Fruit fly (Drosophila melanogaster) whole organism, embryonic: ENCODE data around the gene CG14866.

Experiments used
- ATbp ChIP-seq: fragments of 200-800 bp; sonication (Bioruptor generic); optimal IDR thresholded peaks from 2 replicates; lab custom pipeline; 2017; ENCODE audit warnings: missing biosample characterization, mild to moderate bottlenecking, missing genetic modification characterization, missing genetic modification reagents
- CG10431 ChIP-seq: fragments of 200-800 bp; sonication (Bioruptor generic); optimal IDR thresholded peaks from 3 replicates; lab custom pipeline; 2018; ENCODE audit warnings: missing biosample characterization, mild to moderate bottlenecking, missing genetic modification characterization
- CG11504 ChIP-seq: fragments of 200-800 bp; sonication (Bioruptor generic); optimal IDR thresholded peaks from 3 replicates; lab custom pipeline; 2019; ENCODE audit warnings: missing biosample characterization, mild to moderate bottlenecking, missing genetic modification characterization, moderate library complexity
- CG12071 ChIP-seq: fragments of 200-800 bp; sonication (Bioruptor generic); optimal IDR thresholded peaks from 3 replicates; lab custom pipeline; 2018; ENCODE audit warnings: missing biosample characterization, mild to moderate bottlenecking, missing genetic modification characterization
- CG13296 ChIP-seq: fragments of 200-800 bp; sonication (Bioruptor generic); optimal IDR thresholded peaks from 3 replicates; lab custom pipeline; 2018; ENCODE audit warnings: missing biosample characterization, mild to moderate bottlenecking, missing genetic modification characterization
- CG14441 ChIP-seq: fragments of 200-800 bp; sonication (Bioruptor generic); IDR thresholded peaks from 2 replicates; pipeline ENCODE4 v1.3.6; 2022; ENCODE audit warnings: missing biosample characterization, missing genetic modification characterization
- CG14860 ChIP-seq: fragments of 200-800 bp; sonication (Bioruptor generic); IDR thresholded peaks from 3 replicates; pipeline ENCODE4 v1.3.6; 2022; ENCODE audit warnings: missing biosample characterization, missing genetic modification characterization; ENCODE audit not compliant: partially characterized antibody
- CG15011 ChIP-seq: fragments of 200-800 bp; sonication (Bioruptor generic); optimal IDR thresholded peaks from 3 replicates; lab custom pipeline; 2018; ENCODE audit warnings: missing biosample characterization, mild to moderate bottlenecking, missing genetic modification characterization
- CG1647 ChIP-seq: fragments of 200-800 bp; sonication (Bioruptor generic); optimal IDR thresholded peaks from 3 replicates; lab custom pipeline; 2016; ENCODE audit warnings: missing biosample characterization, missing genetic modification characterization
- CG16779 ChIP-seq: fragments of 200-800 bp; sonication (Bioruptor generic); IDR thresholded peaks from 2 replicates; pipeline ENCODE4 v1.3.6; 2022; ENCODE audit warnings: missing biosample characterization, missing genetic modification characterization
- CG17802 ChIP-seq: fragments of 200-800 bp; sonication (Bioruptor generic); optimal IDR thresholded peaks from 2 replicates; lab custom pipeline; 2018; ENCODE audit warnings: missing biosample characterization, mild to moderate bottlenecking, missing genetic modification characterization, moderate library complexity
- CG18599 ChIP-seq: fragments of 200-800 bp; sonication (Bioruptor generic); optimal IDR thresholded peaks from 3 replicates; lab custom pipeline; 2017; ENCODE audit warnings: missing biosample characterization, missing genetic modification characterization, mild to moderate bottlenecking, moderate library complexity, missing genetic modification reagents
- CG2199 ChIP-seq: fragments of 200-800 bp; sonication (Bioruptor generic); IDR thresholded peaks from 3 replicates; pipeline ENCODE4 v1.3.6; 2022; ENCODE audit warnings: missing biosample characterization, missing genetic modification characterization
- CG4404 ChIP-seq: fragments of 200-800 bp; sonication (Bioruptor generic); IDR thresholded peaks from 2 replicates; pipeline ENCODE4 v1.3.6; 2022; ENCODE audit warnings: missing biosample characterization, missing genetic modification characterization
- CG6813 ChIP-seq: fragments of 200-800 bp; sonication (Bioruptor generic); optimal IDR thresholded peaks from 2 replicates; lab custom pipeline; 2017; ENCODE audit warnings: missing biosample characterization, missing genetic modification characterization, mild to moderate bottlenecking, moderate library complexity, missing genetic modification reagents
- CG8281 ChIP-seq: fragments of 200-800 bp; sonication (Bioruptor generic); optimal IDR thresholded peaks from 2 replicates; lab custom pipeline; 2018; ENCODE audit warnings: missing biosample characterization, mild to moderate bottlenecking, missing genetic modification characterization, moderate library complexity
- CG8388 ChIP-seq: fragments of 200-800 bp; sonication (Bioruptor generic); optimal IDR thresholded peaks from 2 replicates; lab custom pipeline; 2019; ENCODE audit warnings: missing biosample characterization, mild to moderate bottlenecking, missing genetic modification characterization, moderate library complexity
- CG9727 ChIP-seq: fragments of 200-800 bp; sonication (Bioruptor generic); optimal IDR thresholded peaks from 3 replicates; lab custom pipeline; 2017; ENCODE audit warnings: missing biosample characterization, mild to moderate bottlenecking, missing genetic modification characterization
- D19B ChIP-seq: fragments of 200-800 bp; sonication (Bioruptor generic); optimal IDR thresholded peaks from 2 replicates; lab custom pipeline; 2017; ENCODE audit warnings: missing biosample characterization, mild to moderate bottlenecking, missing genetic modification characterization
- Dip2 ChIP-seq: fragments of 200-800 bp; sonication (Bioruptor generic); IDR thresholded peaks from 2 replicates; pipeline ENCODE4 v1.3.6; 2022; ENCODE audit warnings: missing biosample characterization, missing genetic modification characterization
- Dip3 ChIP-seq: fragments of 200-800 bp; sonication (Bioruptor generic); optimal IDR thresholded peaks from 3 replicates; lab custom pipeline; 2016; ENCODE audit warnings: missing biosample characterization, missing genetic modification characterization
- Fer1 ChIP-seq: fragments of 200-800 bp; sonication (Bioruptor generic); optimal IDR thresholded peaks from 2 replicates; lab custom pipeline; 2017; ENCODE audit warnings: missing biosample characterization, mild to moderate bottlenecking, missing genetic modification characterization
- MESR4 ChIP-seq: fragments of 200-800 bp; sonication (Bioruptor generic); optimal IDR thresholded peaks from 2 replicates; lab custom pipeline; 2018; ENCODE audit warnings: missing biosample characterization, mild to moderate bottlenecking, missing genetic modification characterization, moderate library complexity
- MTF-1 ChIP-seq: fragments of 200-800 bp; sonication (Bioruptor generic); optimal IDR thresholded peaks from 2 replicates; lab custom pipeline; 2018; ENCODE audit warnings: missing biosample characterization, mild to moderate bottlenecking, missing genetic modification characterization, borderline replicate concordance
- Nf-YB ChIP-seq: fragments of 200-800 bp; sonication (Bioruptor generic); optimal IDR thresholded peaks from 3 replicates; lab custom pipeline; 2019; ENCODE audit warnings: missing biosample characterization, mild to moderate bottlenecking, missing genetic modification characterization, moderate library complexity
- YL-1 ChIP-seq: fragments of 200-800 bp; sonication (Bioruptor generic); optimal IDR thresholded peaks from 3 replicates; lab custom pipeline; 2017; ENCODE audit warnings: missing biosample characterization, mild to moderate bottlenecking, missing genetic modification characterization
- amos ChIP-seq: fragments of 200-800 bp; sonication (Bioruptor generic); IDR thresholded peaks from 2 replicates; pipeline ENCODE4 v1.3.6; 2022; ENCODE audit warnings: missing biosample characterization, missing genetic modification characterization; ENCODE audit not compliant: partially characterized antibody
- chif ChIP-seq, 2 experiments: fragments of 200-800 bp; sonication (Bioruptor generic); optimal IDR thresholded peaks; 3 replicates each; lab custom pipeline; 2016; ENCODE audit warnings: missing biosample characterization in 2 of 2, missing genetic modification characterization in 2 of 2
- chm ChIP-seq: fragments of 200-800 bp; sonication (Bioruptor generic); IDR thresholded peaks from 2 replicates; pipeline ENCODE4 v1.3.6; 2022; ENCODE audit warnings: missing biosample characterization, missing genetic modification characterization
- crc ChIP-seq: fragments of 200-800 bp; sonication (Bioruptor generic); optimal IDR thresholded peaks from 2 replicates; lab custom pipeline; 2016; ENCODE audit warnings: missing biosample characterization, missing genetic modification characterization
- crol ChIP-seq: fragments of 200-800 bp; sonication (Bioruptor generic); IDR thresholded peaks from 2 replicates; pipeline ENCODE4 v1.3.6; 2022; ENCODE audit warnings: missing biosample characterization, missing genetic modification characterization
- cwo ChIP-seq: fragments of 200-800 bp; sonication (Bioruptor generic); optimal IDR thresholded peaks from 3 replicates; lab custom pipeline; 2017; ENCODE audit warnings: missing biosample characterization, missing genetic modification characterization, mild to moderate bottlenecking, moderate library complexity, missing genetic modification reagents
- dan ChIP-seq: fragments of 200-800 bp; sonication (Bioruptor generic); IDR thresholded peaks from 2 replicates; pipeline ENCODE4 v1.3.6; 2022; ENCODE audit warnings: missing biosample characterization, missing genetic modification characterization
- eyg ChIP-seq: fragments of 200-800 bp; sonication (Bioruptor generic); optimal IDR thresholded peaks from 3 replicates; lab custom pipeline; 2016; ENCODE audit warnings: missing biosample characterization, missing genetic modification characterization
- fd96Cb ChIP-seq: fragments of 200-800 bp; sonication (Bioruptor generic); optimal IDR thresholded peaks from 2 replicates; lab custom pipeline; 2018; ENCODE audit warnings: missing biosample characterization, mild to moderate bottlenecking, missing genetic modification characterization, moderate library complexity
- gcm ChIP-seq: fragments of 200-800 bp; sonication (Bioruptor generic); optimal IDR thresholded peaks from 2 replicates; lab custom pipeline; 2019; ENCODE audit warnings: missing biosample characterization, mild to moderate bottlenecking, missing genetic modification characterization, moderate library complexity
- ind ChIP-seq: fragments of 200-800 bp; sonication (Bioruptor generic); optimal IDR thresholded peaks from 3 replicates; lab custom pipeline; 2016; ENCODE audit warnings: missing biosample characterization, missing genetic modification characterization
- lov ChIP-seq, 2 experiments: fragments of 200-800 bp in 1 of 2; fragments of >200 bp in 1 of 2; sonication (Bioruptor generic) in 1 of 2; IDR thresholded peaks in 1 of 2; optimal IDR thresholded peaks in 1 of 2; 2 replicates in 1 of 2; 3 replicates in 1 of 2; pipeline versions ENCODE4 v1.3.6 to Lab custom; 2017 to 2022; ENCODE audit warnings: missing biosample characterization in 1 of 2, missing genetic modification characterization in 1 of 2
- pum ChIP-seq: fragments of 200-800 bp; sonication (Bioruptor generic); optimal IDR thresholded peaks from 2 replicates; lab custom pipeline; 2016; ENCODE audit warnings: missing biosample characterization, missing genetic modification characterization
- rib ChIP-seq: fragments of 200-800 bp; sonication (Bioruptor generic); IDR thresholded peaks from 2 replicates; pipeline ENCODE4 v1.3.6; 2022; ENCODE audit warnings: missing biosample characterization, missing genetic modification characterization
- sisA ChIP-seq: fragments of 200-800 bp; sonication (Bioruptor generic); IDR thresholded peaks from 2 replicates; pipeline ENCODE4 v1.3.6; 2022; ENCODE audit warnings: missing biosample characterization, missing genetic modification characterization
- sob ChIP-seq: fragments of 200-800 bp; sonication (Bioruptor generic); IDR thresholded peaks from 2 replicates; pipeline ENCODE4 v1.3.6; 2022; ENCODE audit warnings: missing biosample characterization, missing genetic modification characterization
- sug ChIP-seq: fragments of 200-800 bp; optimal IDR thresholded peaks from 2 replicates; lab custom pipeline; 2019; ENCODE audit warnings: missing biosample characterization, mild to moderate bottlenecking, missing genetic modification characterization, moderate library complexity
- tin ChIP-seq: fragments of 200-800 bp; sonication (Bioruptor generic); optimal IDR thresholded peaks from 3 replicates; lab custom pipeline; 2016; ENCODE audit warnings: missing biosample characterization, missing genetic modification characterization
- wdn ChIP-seq: fragments of 200-800 bp; sonication (Bioruptor generic); IDR thresholded peaks from 2 replicates; pipeline ENCODE4 v1.3.6; 2022; ENCODE audit warnings: missing biosample characterization, missing genetic modification characterization
- zen ChIP-seq: fragments of 200-800 bp; sonication (Bioruptor generic); optimal IDR thresholded peaks from 3 replicates; lab custom pipeline; 2018; ENCODE audit warnings: missing biosample characterization, mild to moderate bottlenecking, missing genetic modification characterization, moderate library complexity

The CG14866 gene

dm6 chr3R:15354019-15354418 is 37.7 kb downstream of the CG14866 start (continued):
- TF ChIP-seq CG12071 (GFP tag; lab: Kevin White, UChicago), result peak; percentile 27
- no peak for TF ChIP-seq CG16779 (GFP tag; lab: Robert Waterston, UW)
- no peak for TF ChIP-seq tin
- no peak for TF ChIP-seq zen
- peak; percentile 20 for TF ChIP-seq CG18599 (GFP tag; lab: Kevin White, UChicago)
- no peak for TF ChIP-seq Nf-YB (GFP tag; lab: Kevin White, UChicago)
- 0 out of 2 replicates have a peak, but pooled peaks have one; percentile 21 for TF ChIP-seq chm (GFP tag; lab: Robert Waterston, UW)
- TF ChIP-seq CG17802 (tag; lab: Kevin White, UChicago), result no peak
- no peak for TF ChIP-seq sob (GFP tag; lab: Robert Waterston, UW)
- no peak for TF ChIP-seq CG8388 (GFP tag; lab: Kevin White, UChicago)
- no peak for TF ChIP-seq wdn
- no peak for TF ChIP-seq ind (GFP tag; lab: Kevin White, UChicago)
- TF ChIP-seq CG13296 (GFP tag; lab: Kevin White, UChicago), result peak; percentile 38
- no peak for TF ChIP-seq gcm (GFP tag; lab: Kevin White, UChicago)
- TF ChIP-seq pum (GFP tag; lab: Kevin White, UChicago), result no peak
- peak; percentile 44 for TF ChIP-seq ATbp (GFP tag; lab: Kevin White, UChicago)
- no peak for TF ChIP-seq CG14441 (GFP tag; lab: Robert Waterston, UW)
- no peak for TF ChIP-seq CG14860 (GFP tag; lab: Robert Waterston, UW)
- TF ChIP-seq dan (GFP tag; lab: Robert Waterston, UW), result no peak
- peak; percentile 3 for TF ChIP-seq CG9727 (GFP tag; lab: Kevin White, UChicago)
- peak; percentile 44 for TF ChIP-seq CG6813 (GFP tag; lab: Kevin White, UChicago)
- no peak for TF ChIP-seq MESR4 (GFP tag; lab: Kevin White, UChicago)
- TF ChIP-seq sisA (GFP tag; lab: Robert Waterston, UW), result no peak
- no peak for TF ChIP-seq fd96Cb (tag; lab: Kevin White, UChicago)
- peak; percentile 34 for TF ChIP-seq Fer1 (GFP tag; lab: Kevin White, UChicago)
- TF ChIP-seq Dip3 (GFP tag; lab: Kevin White, UChicago), result no peak
- peak; percentile 0 for TF ChIP-seq CG15011 (GFP tag; lab: Kevin White, UChicago)
- no peak for TF ChIP-seq CG1647
- 0 out of 3 replicates have a peak, but pooled peaks have one; percentile 35 for TF ChIP-seq CG2199 (GFP tag; lab: Robert Waterston, UW)

dm6 chr3R:15356152-15356551 is 39.9 kb downstream of the CG14866 start:
- no peak for TF ChIP-seq MTF-1 (GFP tag; lab: Kevin White, UChicago)
- no peak for TF ChIP-seq CG11504 (tag; lab: Kevin White, UChicago)
- TF ChIP-seq amos (GFP tag; lab: Robert Waterston, UW), result 0 out of 2 replicates have a peak, but pooled peaks have one; percentile 5
- TF ChIP-seq lov (optimal IDR thresholded peaks at IDR 0.05; lab: Kevin White, UChicago), result no peak
- 0 out of 3 replicates have a peak, but pooled peaks have one; percentile 22 for TF ChIP-seq lov (GFP tag; IDR thresholded peaks at IDR 0.05; lab: Robert Waterston, UW)

- peak; percentile 78 for TF ChIP-seq D19B (GFP tag; lab: Kevin White, UChicago)
- TF ChIP-seq YL-1 (GFP tag; lab: Kevin White, UChicago), result peak; percentile 94
- peak; percentile 79 for TF ChIP-seq cwo (GFP tag; lab: Kevin White, UChicago)
- no peak for TF ChIP-seq eyg (GFP tag; lab: Kevin White, UChicago)
- no peak for TF ChIP-seq CG8281 (tag; lab: Kevin White, UChicago)
- no peak for TF ChIP-seq chif (GFP tag; optimal IDR thresholded peaks at IDR 0.05; lab: Kevin White, UChicago)
- no peak for TF ChIP-seq crc (GFP tag; lab: Kevin White, UChicago)
- peak; percentile 87 for TF ChIP-seq CG4404 (GFP tag; lab: Robert Waterston, UW)
- peak; percentile 90 for TF ChIP-seq Fer1 (GFP tag; lab: Kevin White, UChicago)
- peak; percentile 82 for TF ChIP-seq fd96Cb (tag; lab: Kevin White, UChicago)
- TF ChIP-seq rib (GFP tag; lab: Robert Waterston, UW), result peak; percentile 86
- TF ChIP-seq Dip2 (GFP tag; lab: Robert Waterston, UW), result no peak
- peak; percentile 93 for TF ChIP-seq sug (tag; lab: Kevin White, UChicago)
- TF ChIP-seq CG10431 (GFP tag; lab: Kevin White, UChicago), result peak; percentile 46
- no peak for TF ChIP-seq crol (GFP tag; lab: Robert Waterston, UW)
Observed at dm6 chr3R:15356645-15357431, 40.6 kb downstream of the CG14866 start, which contains the start of the genes Atg4b and Hibch. TSS of gene Atg4b (minus strand) at chr3R:15356924. TSS of gene Hibch (plus strand) at chr3R:15357229.
